Fruit fly (Drosophila melanogaster) whole organism, embryonic: ENCODE measurements around the gene CG14182.

Experiments used
- B-H1 ChIP-seq: fragments of 200-800 bp; sonication (Bioruptor generic); IDR thresholded peaks from 3 replicates; pipeline ENCODE4 v1.3.6; 2022; ENCODE audit warnings: missing biosample characterization, missing genetic modification characterization
- CG11398 ChIP-seq: fragments of 200-800 bp; sonication (Bioruptor generic); optimal IDR thresholded peaks from 2 replicates; lab custom pipeline; 2016; ENCODE audit warnings: missing biosample characterization, missing genetic modification characterization
- CG11695 ChIP-seq: fragments of 200-800 bp; sonication (Bioruptor generic); IDR thresholded peaks from 3 replicates; pipeline ENCODE4 v1.3.6; 2022; ENCODE audit warnings: missing biosample characterization, missing genetic modification characterization
- CG11723 ChIP-seq: fragments of 200-800 bp; sonication (Bioruptor generic); optimal IDR thresholded peaks from 2 replicates; lab custom pipeline; 2017; ENCODE audit warnings: missing biosample characterization, mild to moderate bottlenecking, missing genetic modification characterization
- CG14667 ChIP-seq: fragments of 200-800 bp; sonication (Bioruptor generic); IDR thresholded peaks from 2 replicates; pipeline ENCODE4 v1.3.6; 2022; ENCODE audit warnings: missing biosample characterization, missing genetic modification characterization
- CG14860 ChIP-seq: fragments of 200-800 bp; sonication (Bioruptor generic); IDR thresholded peaks from 3 replicates; pipeline ENCODE4 v1.3.6; 2022; ENCODE audit warnings: missing biosample characterization, missing genetic modification characterization; ENCODE audit not compliant: partially characterized antibody
- CG1529 ChIP-seq: fragments of 200-800 bp; sonication (Bioruptor generic); optimal IDR thresholded peaks from 3 replicates; lab custom pipeline; 2018; ENCODE audit warnings: missing biosample characterization, missing genetic modification characterization
- CG15601 ChIP-seq: fragments of 200-800 bp; sonication (Bioruptor generic); optimal IDR thresholded peaks from 3 replicates; lab custom pipeline; 2019; ENCODE audit warnings: missing biosample characterization, mild to moderate bottlenecking, missing genetic modification characterization, moderate library complexity
- CG16815 ChIP-seq: fragments of 200-800 bp; sonication (Bioruptor generic); optimal IDR thresholded peaks from 3 replicates; lab custom pipeline; 2017; ENCODE audit warnings: missing biosample characterization, mild to moderate bottlenecking, missing genetic modification characterization
- CG2120 ChIP-seq: fragments of 200-800 bp; sonication (Bioruptor generic); optimal IDR thresholded peaks from 3 replicates; lab custom pipeline; 2016; ENCODE audit warnings: missing biosample characterization, missing genetic modification characterization
- CG34422 ChIP-seq: fragments of 200-800 bp; sonication (Bioruptor generic); IDR thresholded peaks from 3 replicates; pipeline ENCODE4 v1.3.6; 2022; ENCODE audit warnings: missing biosample characterization, missing genetic modification characterization
- CG3838 ChIP-seq: fragments of 200-800 bp; sonication (Bioruptor generic); optimal IDR thresholded peaks from 3 replicates; lab custom pipeline; 2016; ENCODE audit warnings: missing biosample characterization, missing genetic modification characterization
- CG4404 ChIP-seq: fragments of 200-800 bp; sonication (Bioruptor generic); IDR thresholded peaks from 2 replicates; pipeline ENCODE4 v1.3.6; 2022; ENCODE audit warnings: missing biosample characterization, missing genetic modification characterization
- CG4617 ChIP-seq: fragments of 200-800 bp; sonication (Bioruptor generic); optimal IDR thresholded peaks from 3 replicates; lab custom pipeline; 2016; ENCODE audit warnings: missing biosample characterization, missing genetic modification characterization, borderline replicate concordance
- CG4730 ChIP-seq: fragments of 200-800 bp; sonication (Bioruptor generic); IDR thresholded peaks from 2 replicates; pipeline ENCODE4 v1.3.6; 2022; ENCODE audit warnings: missing biosample characterization, missing genetic modification characterization
- CG4820 ChIP-seq: fragments of 200-800 bp; sonication (Bioruptor generic); optimal IDR thresholded peaks from 3 replicates; lab custom pipeline; 2016; ENCODE audit warnings: missing biosample characterization, missing genetic modification characterization
- CG6683 ChIP-seq: fragments of 200-800 bp; sonication (Bioruptor generic); optimal IDR thresholded peaks from 2 replicates; lab custom pipeline; 2017; ENCODE audit warnings: missing biosample characterization, mild to moderate bottlenecking, missing genetic modification characterization, missing genetic modification reagents
- CG7271 ChIP-seq: fragments of 200-800 bp; sonication (Bioruptor generic); optimal IDR thresholded peaks from 2 replicates; lab custom pipeline; 2018; ENCODE audit warnings: missing biosample characterization, mild to moderate bottlenecking, missing genetic modification characterization, moderate library complexity
- CG7839 ChIP-seq: fragments of 200-800 bp; sonication (Bioruptor generic); optimal IDR thresholded peaks from 3 replicates; lab custom pipeline; 2018; ENCODE audit warnings: missing biosample characterization, mild to moderate bottlenecking, missing genetic modification characterization, moderate library complexity
- CG7963 ChIP-seq: fragments of 200-800 bp; sonication (Bioruptor generic); IDR thresholded peaks from 3 replicates; pipeline ENCODE4 v1.3.6; 2022; ENCODE audit warnings: missing biosample characterization, missing genetic modification characterization; ENCODE audit not compliant: partially characterized antibody
- CG9932 ChIP-seq: fragments of 200-800 bp; sonication (Bioruptor generic); IDR thresholded peaks from 2 replicates; pipeline ENCODE4 v1.3.6; 2022; ENCODE audit warnings: missing biosample characterization, missing genetic modification characterization
- Dip3 ChIP-seq: fragments of 200-800 bp; sonication (Bioruptor generic); optimal IDR thresholded peaks from 3 replicates; lab custom pipeline; 2016; ENCODE audit warnings: missing biosample characterization, missing genetic modification characterization
- Doc3 ChIP-seq: fragments of 200-800 bp; sonication (Bioruptor generic); IDR thresholded peaks from 3 replicates; pipeline ENCODE4 v1.3.6; 2022; ENCODE audit warnings: missing biosample characterization, missing genetic modification characterization; ENCODE audit not compliant: partially characterized antibody
- HmgD ChIP-seq: fragments of 200-800 bp; sonication (Bioruptor generic); optimal IDR thresholded peaks from 3 replicates; lab custom pipeline; 2016; ENCODE audit warnings: missing biosample characterization, missing genetic modification characterization
- Hr78 ChIP-seq, 2 experiments: fragments of 200-800 bp in 1 of 2; fragments of >200 bp in 1 of 2; sonication (Bioruptor generic) in 1 of 2; optimal IDR thresholded peaks; 2 replicates each; lab custom pipeline; 2017 to 2019; ENCODE audit warnings: missing biosample characterization in 2 of 2, missing genetic modification characterization in 2 of 2, mild to moderate bottlenecking in 1 of 2, moderate library complexity in 1 of 2
- Med ChIP-seq: fragments of 200-800 bp; sonication (Bioruptor generic); peaks from one replicate; lab custom pipeline; 2016; ENCODE audit warnings: missing biosample characterization, missing genetic modification characterization, mild to moderate bottlenecking, inconsistent platforms, moderate library complexity
- NfI ChIP-seq: fragments of 200-800 bp; sonication (Bioruptor generic); optimal IDR thresholded peaks from 3 replicates; lab custom pipeline; 2018; ENCODE audit warnings: missing biosample characterization, mild to moderate bottlenecking, missing genetic modification characterization, moderate library complexity
- Oaz ChIP-seq: fragments of 200-800 bp; sonication (Bioruptor generic); IDR thresholded peaks from 2 replicates; pipeline ENCODE4 v1.3.6; 2022; ENCODE audit warnings: missing biosample characterization, missing genetic modification characterization
- Opbp ChIP-seq: fragments of 200-800 bp; sonication (Bioruptor generic); IDR thresholded peaks from 3 replicates; pipeline ENCODE4 v1.3.6; 2022; ENCODE audit warnings: missing biosample characterization, missing genetic modification characterization; ENCODE audit not compliant: partially characterized antibody
- Scr ChIP-seq: fragments of 200-800 bp; sonication (Bioruptor generic); IDR thresholded peaks from 2 replicates; pipeline ENCODE4 v1.3.6; 2022; ENCODE audit warnings: missing biosample characterization, missing genetic modification characterization; ENCODE audit not compliant: partially characterized antibody
- Six4 ChIP-seq: fragments of 200-800 bp; sonication (Bioruptor generic); optimal IDR thresholded peaks from 2 replicates; lab custom pipeline; 2016; ENCODE audit warnings: missing biosample characterization, missing genetic modification characterization
- bbx ChIP-seq: fragments of 200-800 bp; sonication (Bioruptor generic); IDR thresholded peaks from 2 replicates; pipeline ENCODE4 v1.3.6; 2022; ENCODE audit warnings: missing biosample characterization, missing genetic modification characterization; ENCODE audit not compliant: partially characterized antibody
- crc ChIP-seq: fragments of 200-800 bp; sonication (Bioruptor generic); optimal IDR thresholded peaks from 2 replicates; lab custom pipeline; 2016; ENCODE audit warnings: missing biosample characterization, missing genetic modification characterization
- danr ChIP-seq: fragments of 200-800 bp; sonication (Bioruptor generic); IDR thresholded peaks from 2 replicates; pipeline ENCODE4 v1.3.6; 2022; ENCODE audit warnings: missing biosample characterization, missing genetic modification characterization
- hbn ChIP-seq: fragments of 200-800 bp; sonication (Bioruptor generic); IDR thresholded peaks from 2 replicates; pipeline ENCODE4 v1.3.6; 2022; ENCODE audit warnings: missing biosample characterization, missing genetic modification characterization; ENCODE audit not compliant: partially characterized antibody
- hth ChIP-seq: fragments of >200 bp; optimal IDR thresholded peaks from 2 replicates; lab custom pipeline; 2017; ENCODE audit warnings: inconsistent platforms
- kah ChIP-seq: fragments of 200-800 bp; sonication (Bioruptor generic); optimal IDR thresholded peaks from 2 replicates; lab custom pipeline; 2018; ENCODE audit warnings: missing biosample characterization, mild to moderate bottlenecking, missing genetic modification characterization
- luna ChIP-seq: fragments of 200-800 bp; sonication (Bioruptor generic); optimal IDR thresholded peaks from 2 replicates; lab custom pipeline; 2016; ENCODE audit warnings: missing biosample characterization, missing genetic modification characterization
- odd ChIP-seq: fragments of 200-800 bp; sonication (Bioruptor generic); optimal IDR thresholded peaks from 2 replicates; lab custom pipeline; 2017; ENCODE audit warnings: missing biosample characterization, mild to moderate bottlenecking, missing genetic modification characterization
- onecut ChIP-seq: fragments of 200-800 bp; sonication (Bioruptor generic); IDR thresholded peaks from 2 replicates; pipeline ENCODE4 v1.3.6; 2022; ENCODE audit warnings: missing biosample characterization, missing genetic modification characterization
- sc ChIP-seq, 3 experiments: fragments of >200 bp in 2 of 3; fragments of 200-800 bp in 1 of 3; sonication (Bioruptor generic) in 1 of 3; optimal IDR thresholded peaks; 2 replicates in 2 of 3; 3 replicates in 1 of 3; lab custom pipeline; 2017; ENCODE audit warnings: mild to moderate bottlenecking in 1 of 3, missing biosample characterization in 1 of 3, missing genetic modification characterization in 1 of 3, missing genetic modification reagents in 1 of 3
- slou ChIP-seq: fragments of 200-800 bp; sonication (Bioruptor generic); optimal IDR thresholded peaks from 3 replicates; lab custom pipeline; 2016; ENCODE audit warnings: missing biosample characterization, missing genetic modification characterization
- sr ChIP-seq: fragments of 200-800 bp; sonication (Bioruptor generic); IDR thresholded peaks from 3 replicates; pipeline ENCODE4 v1.3.6; 2022; ENCODE audit warnings: missing biosample characterization, missing genetic modification characterization
- toy ChIP-seq: fragments of 200-800 bp; sonication (Bioruptor generic); IDR thresholded peaks from 2 replicates; pipeline ENCODE4 v1.3.6; 2022; ENCODE audit warnings: missing biosample characterization, missing genetic modification characterization
- tx ChIP-seq: fragments of 200-800 bp; sonication (Bioruptor generic); optimal IDR thresholded peaks from 2 replicates; lab custom pipeline; 2016; ENCODE audit warnings: missing biosample characterization, missing genetic modification characterization
- usp ChIP-seq: fragments of >200 bp; optimal IDR thresholded peaks from 2 replicates; lab custom pipeline; 2017; ENCODE audit warnings: missing biosample characterization, missing genetic modification characterization
- yki ChIP-seq: fragments of >200 bp; optimal IDR thresholded peaks from 3 replicates; lab custom pipeline; 2018

The CG14182 gene

DNA sequence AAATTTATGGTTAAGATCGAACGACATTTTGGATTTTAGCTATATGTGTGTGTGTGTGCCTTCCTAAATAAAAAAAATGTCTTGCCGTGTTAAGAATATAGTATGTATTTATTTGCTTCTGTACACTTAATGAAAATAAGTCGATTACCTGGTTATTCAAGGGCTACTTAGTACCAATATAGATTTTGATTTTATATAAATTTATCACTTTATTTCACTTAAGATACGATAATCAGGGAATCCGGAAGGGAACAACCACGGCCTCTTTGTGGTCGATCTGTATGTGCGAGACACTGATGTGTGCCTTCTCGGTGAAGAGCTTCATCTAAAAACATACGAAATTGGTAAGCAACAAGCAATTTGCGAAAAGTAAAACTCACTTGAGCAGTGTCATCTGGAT, 48.1 kb upstream of the CG14182 start, which contains the start of gene CG14183:
Gene CG14183 (minus strand): TSS at position 101 of the 400 bp plus-strand sequence.
- TF ChIP-seq toy (GFP tag; lab: Robert Waterston, UW) (no peak), CG16815 (GFP tag; lab: Kevin White, UChicago) (no peak), CG4730 (GFP tag; lab: Robert Waterston, UW) (no peak), CG4404 (GFP tag; lab: Robert Waterston, UW) (no peak), CG14667 (GFP tag; lab: Robert Waterston, UW) (no peak), B-H1 (GFP tag; lab: Robert Waterston, UW) (no peak), danr (no peak), CG1529 (GFP tag; lab: Kevin White, UChicago) (no peak), HmgD (GFP tag; lab: Kevin White, UChicago) (no peak), Oaz (no peak), CG4820 (no peak), sc (optimal IDR thresholded peaks at IDR 0.05; lab: Kevin White, UChicago) (no peak), sc (GFP tag; optimal IDR thresholded peaks at IDR 0.05; lab: Kevin White, UChicago) (no peak), usp (GFP tag; lab: Kevin White, UChicago) (no peak), CG3838 (GFP tag; lab: Kevin White, UChicago) (no peak), Six4 (GFP tag; lab: Kevin White, UChicago) (no peak), Dip3 (GFP tag; lab: Kevin White, UChicago) (no peak), CG6683 (GFP tag; lab: Kevin White, UChicago) (no peak), CG11695 (GFP tag; lab: Robert Waterston, UW) (no peak), CG7839 (no peak)
- TF ChIP-seq, all 482 proteins: peak for 0

- TF ChIP-seq bbx (GFP tag; lab: Robert Waterston, UW) (peak; percentile 99), CG14860 (peak; percentile 99), sr (GFP tag; lab: Robert Waterston, UW) (no peak), tx (GFP tag; lab: Kevin White, UChicago) (no peak), NfI (GFP tag; lab: Kevin White, UChicago) (no peak), hth (lab: Kevin White, UChicago) (no peak), onecut (peak; percentile 17; the same call in 1 of the 2 replicates), CG2120 (no peak), Opbp (peak; percentile 98; the same call in 2 of the 3 replicates), CG7271 (tag; lab: Kevin White, UChicago) (peak; percentile 20), odd (GFP tag; lab: Kevin White, UChicago) (peak; percentile 26), Med (peak; percentile 75), crc (no peak), hbn (GFP tag; lab: Robert Waterston, UW) (peak; percentile 82), slou (GFP tag; lab: Kevin White, UChicago) (no peak), kah (peak; percentile 16), CG11723 (GFP tag; lab: Kevin White, UChicago) (peak; percentile 18), CG11398 (GFP tag; lab: Kevin White, UChicago) (no peak), CG9932 (GFP tag; lab: Robert Waterston, UW) (no peak), yki (lab: Kevin White, UChicago) (no peak), CG7963 (GFP tag; lab: Robert Waterston, UW) (peak; percentile 100), CG34422 (GFP tag; lab: Robert Waterston, UW) (peak; percentile 63; the same call in 1 of the 3 replicates), Oaz (no peak), Doc3 (GFP tag; lab: Robert Waterston, UW) (peak; percentile 80; the same call in 2 of the 3 replicates), Scr (GFP tag; lab: Robert Waterston, UW) (peak; percentile 90), luna (GFP tag; lab: Kevin White, UChicago) (no peak), CG4617 (GFP tag; lab: Kevin White, UChicago) (peak; percentile 28), CG11695 (GFP tag; lab: Robert Waterston, UW) (no peak; the same call in 2 of the 3 replicates), Hr78 (GFP tag; optimal IDR thresholded peaks at IDR 0.05; lab: Kevin White, UChicago) (no peak), CG15601 (tag; lab: Kevin White, UChicago) (no peak)
Measured at dm6 chr3L:20006269-20007265, 27.0 kb upstream of the CG14182 start.
